Fruit fly (Drosophila melanogaster) whole organism, prepupa: ENCODE results near the gene Eip75B.

Experiments
- Blimp-1 ChIP-seq: fragments of 200-800 bp; sonication (Bioruptor generic); optimal IDR thresholded peaks from 3 replicates; lab custom pipeline; 2017; ENCODE audit warnings: missing biosample characterization, missing genetic modification characterization, mild to moderate bottlenecking, moderate library complexity, missing genetic modification reagents
- CG10669 ChIP-seq: fragments of 200-800 bp; sonication (Bioruptor generic); optimal IDR thresholded peaks from 3 replicates; lab custom pipeline; 2018; ENCODE audit warnings: missing biosample characterization, mild to moderate bottlenecking, missing genetic modification characterization, moderate library complexity
- CG11762 ChIP-seq: fragments of 200-800 bp; sonication (Bioruptor generic); optimal IDR thresholded peaks from 3 replicates; lab custom pipeline; 2016; ENCODE audit warnings: missing biosample characterization, missing genetic modification characterization; ENCODE audit not compliant: insufficient read depth
- CG11902 ChIP-seq: fragments of 200-800 bp; sonication (Bioruptor generic); optimal IDR thresholded peaks from 3 replicates; lab custom pipeline; 2016; ENCODE audit warnings: missing biosample characterization, missing genetic modification characterization
- CG15336 ChIP-seq: fragments of 200-800 bp; sonication (Bioruptor generic); IDR thresholded peaks from 2 replicates; pipeline ENCODE4 v1.3.6; 2022; ENCODE audit warnings: missing biosample characterization, missing genetic modification characterization
- CG16779 ChIP-seq: fragments of 200-800 bp; sonication (Bioruptor generic); optimal IDR thresholded peaks from 3 replicates; lab custom pipeline; 2017; ENCODE audit warnings: missing biosample characterization, mild to moderate bottlenecking, missing genetic modification characterization
- CG3032 ChIP-seq: fragments of 200-800 bp; optimal IDR thresholded peaks from 2 replicates; lab custom pipeline; 2019; ENCODE audit warnings: missing biosample characterization, mild to moderate bottlenecking, missing genetic modification characterization, moderate library complexity
- CG32006 ChIP-seq: fragments of 200-800 bp; sonication (Bioruptor generic); optimal IDR thresholded peaks from 3 replicates; lab custom pipeline; 2017; ENCODE audit warnings: missing biosample characterization, mild to moderate bottlenecking, missing genetic modification characterization
- CG6163 ChIP-seq: fragments of 200-800 bp; sonication (Bioruptor generic); IDR thresholded peaks from 3 replicates; pipeline ENCODE4 v1.3.6; 2022; ENCODE audit warnings: missing biosample characterization, missing genetic modification characterization
- CG6792 ChIP-seq: fragments of 200-800 bp; sonication (Bioruptor generic); optimal IDR thresholded peaks from 3 replicates; lab custom pipeline; 2016; ENCODE audit warnings: missing biosample characterization, missing genetic modification characterization
- CG6808 ChIP-seq: fragments of 200-800 bp; sonication (Bioruptor generic); optimal IDR thresholded peaks from 3 replicates; lab custom pipeline; 2017; ENCODE audit warnings: missing biosample characterization, missing genetic modification characterization, mild to moderate bottlenecking, moderate library complexity, missing genetic modification reagents
- CG8119 ChIP-seq: fragments of 200-800 bp; sonication (Bioruptor generic); IDR thresholded peaks from 3 replicates; pipeline ENCODE4 v1.3.6; 2022; ENCODE audit warnings: missing biosample characterization, missing genetic modification characterization
- CG8319 ChIP-seq: fragments of 200-800 bp; sonication (Bioruptor generic); optimal IDR thresholded peaks from 3 replicates; lab custom pipeline; 2016; ENCODE audit warnings: missing biosample characterization, missing genetic modification characterization
- CG8632 ChIP-seq: fragments of 200-800 bp; sonication (Bioruptor generic); optimal IDR thresholded peaks from 3 replicates; lab custom pipeline; 2016; ENCODE audit warnings: missing biosample characterization, missing genetic modification characterization
- CG9139 ChIP-seq: fragments of 200-800 bp; sonication (Bioruptor generic); optimal IDR thresholded peaks from 3 replicates; lab custom pipeline; 2017; ENCODE audit warnings: missing biosample characterization, mild to moderate bottlenecking, missing genetic modification characterization
- Eip75B ChIP-seq: fragments of 200-800 bp; sonication (Bioruptor generic); optimal IDR thresholded peaks from 3 replicates; lab custom pipeline; 2016; ENCODE audit warnings: missing biosample characterization, missing genetic modification characterization
- Eip78C ChIP-seq: fragments of 200-800 bp; sonication (Bioruptor generic); peaks from one replicate; lab custom pipeline; 2016; ENCODE audit warnings: missing biosample characterization, missing genetic modification characterization
- Eip93F ChIP-seq: fragments of 200-800 bp; sonication (Bioruptor generic); optimal IDR thresholded peaks from 2 replicates; lab custom pipeline; 2016; ENCODE audit warnings: missing biosample characterization, mild to moderate bottlenecking, missing genetic modification characterization
- Ets96B ChIP-seq: fragments of 200-800 bp; optimal IDR thresholded peaks from 2 replicates; lab custom pipeline; 2019; ENCODE audit warnings: missing biosample characterization, mild to moderate bottlenecking, missing genetic modification characterization, moderate library complexity
- Hr38 ChIP-seq: sonication (Bioruptor generic); optimal IDR thresholded peaks from 2 replicates; lab custom pipeline; 2016; ENCODE audit warnings: missing biosample characterization, missing genetic modification characterization
- Hr4 ChIP-seq: fragments of 200-800 bp; sonication (Bioruptor generic); optimal IDR thresholded peaks from 3 replicates; lab custom pipeline; 2016; ENCODE audit warnings: missing biosample characterization, missing genetic modification characterization
- Lpt ChIP-seq: fragments of 200-800 bp; sonication (Bioruptor generic); optimal IDR thresholded peaks from 3 replicates; lab custom pipeline; 2016; ENCODE audit warnings: missing biosample characterization, missing genetic modification characterization
- Met ChIP-seq: fragments of 200-800 bp; sonication (Bioruptor generic); optimal IDR thresholded peaks from 3 replicates; lab custom pipeline; 2016; ENCODE audit warnings: missing biosample characterization, missing genetic modification characterization
- OdsH ChIP-seq: fragments of 200-800 bp; sonication (Bioruptor generic); optimal IDR thresholded peaks from 3 replicates; lab custom pipeline; 2016; ENCODE audit warnings: missing biosample characterization, missing genetic modification characterization
- Smox ChIP-seq: fragments of 200-800 bp; sonication (Bioruptor generic); optimal IDR thresholded peaks from 3 replicates; lab custom pipeline; 2016; ENCODE audit warnings: missing biosample characterization, missing genetic modification characterization
- Sox102F ChIP-seq: fragments of 200-800 bp; sonication (Bioruptor generic); optimal IDR thresholded peaks from 2 replicates; lab custom pipeline; 2016; ENCODE audit warnings: missing biosample characterization, mild to moderate bottlenecking, missing genetic modification characterization
- Sox14 ChIP-seq: fragments of 200-800 bp; sonication (Bioruptor generic); optimal IDR thresholded peaks from 3 replicates; lab custom pipeline; 2016; ENCODE audit warnings: missing biosample characterization, missing genetic modification characterization
- achi ChIP-seq: fragments of 200-800 bp; sonication (Bioruptor generic); optimal IDR thresholded peaks from 3 replicates; lab custom pipeline; 2016; ENCODE audit warnings: missing biosample characterization, missing genetic modification characterization
- cyc ChIP-seq: fragments of 200-800 bp; sonication (Bioruptor generic); optimal IDR thresholded peaks from 3 replicates; lab custom pipeline; 2016; ENCODE audit warnings: missing biosample characterization, missing genetic modification characterization
- dac ChIP-seq: fragments of 200-800 bp; sonication (Bioruptor generic); optimal IDR thresholded peaks from 2 replicates; lab custom pipeline; 2017; ENCODE audit warnings: missing biosample characterization, mild to moderate bottlenecking, missing genetic modification characterization
- esn ChIP-seq: fragments of 200-800 bp; sonication (Bioruptor generic); optimal IDR thresholded peaks from 2 replicates; lab custom pipeline; 2016; ENCODE audit warnings: missing biosample characterization, mild to moderate bottlenecking, missing genetic modification characterization, moderate library complexity
- salr ChIP-seq, 2 experiments: fragments of 200-800 bp; sonication (Bioruptor generic); optimal IDR thresholded peaks; 3 replicates each; lab custom pipeline; 2016 to 2018; ENCODE audit warnings: missing biosample characterization in 2 of 2, missing genetic modification characterization in 2 of 2, mild to moderate bottlenecking in 1 of 2
- ss ChIP-seq, 2 experiments: fragments of 200-800 bp; sonication (Bioruptor generic); optimal IDR thresholded peaks; 2 replicates in 1 of 2; 3 replicates in 1 of 2; lab custom pipeline; 2017 to 2018; ENCODE audit warnings: mild to moderate bottlenecking in 2 of 2, missing biosample characterization in 2 of 2, missing genetic modification characterization in 2 of 2, moderate library complexity in 1 of 2
- topi ChIP-seq: fragments of 200-800 bp; sonication (Bioruptor generic); optimal IDR thresholded peaks from 3 replicates; lab custom pipeline; 2016; ENCODE audit warnings: missing biosample characterization, missing genetic modification characterization
- vri ChIP-seq: fragments of 200-800 bp; sonication (Bioruptor generic); optimal IDR thresholded peaks from 3 replicates; lab custom pipeline; 2016; ENCODE audit warnings: missing biosample characterization, mild to moderate bottlenecking, missing genetic modification characterization

Eip75B gene

DNA sequence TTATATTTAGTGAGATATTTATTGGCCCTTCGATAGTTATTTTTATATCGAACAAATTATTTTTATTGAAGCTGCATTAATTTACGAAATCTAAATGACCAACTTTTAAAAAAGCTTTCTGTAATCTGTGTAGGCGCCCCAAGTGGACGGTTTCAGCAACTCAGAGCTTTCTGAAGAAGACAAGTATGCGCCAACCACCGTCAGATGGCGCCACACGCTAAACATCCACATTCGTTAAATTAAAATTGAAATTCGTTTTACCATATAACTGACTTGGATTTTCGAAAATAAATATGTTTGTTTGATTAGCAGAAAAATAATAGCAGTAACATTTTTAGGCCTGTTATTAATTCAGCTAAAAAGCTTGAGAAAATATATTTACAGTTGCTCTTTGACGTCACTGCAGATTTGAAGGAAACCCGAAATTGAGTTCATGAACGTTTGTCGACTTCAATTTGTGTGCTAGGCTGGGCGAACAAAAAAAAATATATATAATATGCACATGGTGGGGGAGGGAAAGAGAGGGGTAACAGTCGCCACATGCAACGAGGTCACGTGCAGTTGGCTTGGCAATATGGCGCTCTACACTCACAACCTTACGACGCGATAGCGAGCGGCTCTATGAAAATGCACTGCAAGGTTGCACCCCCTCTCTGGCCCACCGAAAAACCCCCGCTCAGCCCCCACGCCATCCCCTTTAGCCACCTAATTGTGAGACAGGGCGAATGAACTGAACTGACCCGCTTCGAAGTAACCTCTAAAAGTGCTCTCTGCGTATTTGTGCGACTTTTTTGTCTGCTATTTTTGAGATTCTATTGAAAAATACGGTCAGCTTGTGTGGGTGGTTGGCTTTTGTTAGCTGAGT is 44.6 kb downstream of the Eip75B start (continued):
- TF ChIP-seq CG6163 (GFP tag; lab: Robert Waterston, UW) (peak; percentile 52; the same call in 1 of the 3 replicates), CG11762 (GFP tag; lab: Kevin White, UChicago) (peak; percentile 58), CG10669 (GFP tag; lab: Kevin White, UChicago) (peak; percentile 63), CG8319 (GFP tag; lab: Kevin White, UChicago) (peak; percentile 70), Smox (peak; percentile 61), CG16779 (tag; lab: Kevin White, UChicago) (no peak), Sox102F (GFP tag; lab: Kevin White, UChicago) (peak; percentile 84), achi (GFP tag; lab: Kevin White, UChicago) (peak; percentile 70), Lpt (GFP tag; lab: Kevin White, UChicago) (peak; percentile 7), Ets96B (peak; percentile 40), Eip93F (peak; percentile 19), ss (GFP tag; optimal IDR thresholded peaks at IDR 0.05; lab: Kevin White, UChicago) (peak; percentile 28 to 67), CG6792 (peak; percentile 57), dac (GFP tag; lab: Kevin White, UChicago) (peak; percentile 72), CG32006 (GFP tag; lab: Kevin White, UChicago) (peak; percentile 60), OdsH (peak; percentile 77), cyc (peak; percentile 77), Eip78C (GFP tag; lab: Kevin White, UChicago) (peak; percentile 93), CG6808 (GFP tag; lab: Kevin White, UChicago) (peak; percentile 72), Blimp-1 (GFP tag; lab: Kevin White, UChicago) (no peak), Eip75B (GFP tag; lab: Kevin White, UChicago) (peak; percentile 77), CG8119 (no peak), CG15336 (GFP tag; lab: Robert Waterston, UW) (peak; percentile 38; the same call in 1 of the 2 replicates), Sox14 (GFP tag; lab: Kevin White, UChicago) (peak; percentile 77), esn (peak; percentile 87), Met (GFP tag; lab: Kevin White, UChicago) (peak; percentile 89), CG9139 (peak; percentile 59), CG3032 (tag; lab: Kevin White, UChicago) (peak; percentile 63), Hr4 (peak; percentile 75)

DNA sequence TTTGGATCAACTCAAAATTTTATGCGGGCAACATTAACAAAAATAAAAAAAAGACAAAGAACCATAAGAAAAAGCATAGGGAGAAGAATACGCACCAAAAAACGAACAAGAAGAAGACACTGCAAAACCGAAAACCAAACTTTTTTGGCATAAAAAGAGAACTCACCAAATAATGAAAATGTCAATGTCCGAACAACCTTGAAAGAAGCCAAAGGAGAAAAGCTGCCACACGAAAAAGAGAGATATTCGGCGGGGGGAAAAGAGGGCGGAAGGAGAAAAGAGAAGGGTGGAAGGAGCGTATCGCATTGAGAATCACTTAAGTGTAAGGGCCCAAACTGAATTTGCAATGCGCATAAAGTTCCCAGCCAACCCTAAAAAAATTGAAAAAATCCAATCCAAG is 45.5 kb downstream of the Eip75B start:
- TF ChIP-seq vri (peak; percentile 22), Blimp-1 (GFP tag; lab: Kevin White, UChicago) (peak; percentile 22), CG8632 (GFP tag; lab: Kevin White, UChicago) (no peak)

- TF ChIP-seq CG11902 (GFP tag; lab: Kevin White, UChicago) (no peak), Sox14 (GFP tag; lab: Kevin White, UChicago) (no peak), ss (GFP tag; optimal IDR thresholded peaks at IDR 0.05; lab: Kevin White, UChicago) (no peak), Hr38 (GFP tag; lab: Kevin White, UChicago) (no peak), CG9139 (no peak), salr (GFP tag; optimal IDR thresholded peaks at IDR 0.05; lab: Kevin White, UChicago) (no peak), CG8319 (GFP tag; lab: Kevin White, UChicago) (no peak), CG15336 (GFP tag; lab: Robert Waterston, UW) (no peak), CG8632 (GFP tag; lab: Kevin White, UChicago) (no peak), cyc (no peak), topi (GFP tag; lab: Kevin White, UChicago) (no peak)
- TF ChIP-seq, all 60 proteins: peak for 0
Measured at dm6 chr3L:18018553-18018952, 45.9 kb downstream of the Eip75B start.
